Worm (Caenorhabditis elegans): Measurements from ENCODE around the gene ttr-17.

The ttr-17 gene

DNA sequence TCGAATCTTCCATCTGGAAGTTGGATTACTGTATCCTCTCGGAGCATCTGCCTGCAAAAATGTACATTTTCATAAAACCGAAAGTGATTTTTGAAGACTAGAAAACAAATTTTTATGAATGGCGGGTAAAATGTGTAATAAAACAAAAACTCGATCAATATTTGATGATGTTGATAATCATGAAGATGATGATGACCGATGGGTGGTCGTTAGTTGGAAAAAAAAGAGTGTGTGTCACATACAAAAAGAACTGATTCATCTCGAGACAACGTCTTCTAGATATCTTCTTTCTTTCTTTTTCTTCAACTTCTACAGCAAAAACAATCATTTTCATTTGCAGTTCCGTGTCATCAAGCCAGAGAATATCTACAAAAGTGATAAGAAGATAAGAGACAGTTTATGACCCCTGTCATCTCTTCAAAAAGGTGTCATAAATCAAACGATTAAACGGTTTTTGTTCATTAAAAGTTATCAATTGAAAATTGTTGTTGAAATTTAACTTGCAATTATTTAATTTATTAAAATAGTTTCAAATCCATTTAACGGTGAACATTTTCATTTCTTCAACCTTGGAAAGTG is 25.8 kb upstream of the ttr-17 start, which contains the start of gene bcc-1:
Gene bcc-1 (minus strand): TSS at position 51 of the 579 bp plus-strand sequence.
- peak; percentile 32 for TF ChIP-seq snu-23 (GFP tag; optimal IDR thresholded peaks at IDR 0.05)
- TF ChIP-seq nhr-20 (tag; optimal IDR thresholded peaks at IDR 0.05) = peak; percentile 51
- no peak for TF ChIP-seq unc-98 (GFP tag; IDR thresholded peaks at IDR 0.05)
- no peak for TF ChIP-seq nhr-19 (GFP tag; conservative IDR thresholded peaks at IDR 0.05)
- peak in 1 of 2 experiments; percentile 34 for TF ChIP-seq lin-35 (GFP tag; optimal IDR thresholded peaks at IDR 0.05)
- TF ChIP-seq nhr-90 (tag; optimal IDR thresholded peaks at IDR 0.05; ENCODE audit: poor library complexity) = peak; percentile 12
- no peak for TF ChIP-seq unc-86 (tag; optimal IDR thresholded peaks at IDR 0.05)
- TF ChIP-seq nhr-71 (tag; optimal IDR thresholded peaks at IDR 0.05) = peak; percentile 31
- TF ChIP-seq nhr-11 (tag; optimal IDR thresholded peaks at IDR 0.05) = no peak
- TF ChIP-seq blmp-1 (tag; optimal IDR thresholded peaks at IDR 0.05) = peak; percentile 54
- TF ChIP-seq lsy-2 (tag; optimal IDR thresholded peaks at IDR 0.05) = peak in 1 of 2 experiments; percentile 37
- peak in 5 of 6 experiments; percentile 31 to 95 (median 81) for TF ChIP-seq elt-3 (tag; optimal IDR thresholded peaks at IDR 0.05)
- no peak for TF ChIP-seq F16B12.6 (tag; optimal IDR thresholded peaks at IDR 0.05)
- no peak for TF ChIP-seq elt-2 (tag; optimal IDR thresholded peaks at IDR 0.05)
- no peak for TF ChIP-seq hlh-4 (tag; optimal IDR thresholded peaks at IDR 0.05)

ce11 chrIV:11089527-11089926 is 22.7 kb upstream of the ttr-17 start, which contains the start of gene M7.7:
Gene M7.7 (plus strand): TSS chrIV:11089827.
- TF ChIP-seq C16A3.4 (tag; optimal IDR thresholded peaks at IDR 0.05) (no peak), efl-1 (optimal IDR thresholded peaks at IDR 0.05) (no peak), efl-1 (GFP tag; optimal IDR thresholded peaks at IDR 0.05 in 1 of 2) (no peak), dsc-1 (tag; optimal IDR thresholded peaks at IDR 0.05) (no peak), unc-130 (tag; optimal IDR thresholded peaks at IDR 0.05) (no peak), nhr-12 (tag; optimal IDR thresholded peaks at IDR 0.05) (no peak), lin-13 (GFP tag; optimal IDR thresholded peaks at IDR 0.05) (no peak), zip-4 (GFP tag; optimal IDR thresholded peaks at IDR 0.05) (no peak), ceh-82 (tag; optimal IDR thresholded peaks at IDR 0.05) (no peak), sup-37 (GFP tag; optimal IDR thresholded peaks at IDR 0.05) (no peak), pax-3 (tag; optimal IDR thresholded peaks at IDR 0.05) (no peak), nhr-20 (tag; optimal IDR thresholded peaks at IDR 0.05) (no peak), nhr-237 (tag; optimal IDR thresholded peaks at IDR 0.05) (no peak), nhr-47 (tag; optimal IDR thresholded peaks at IDR 0.05) (no peak)

- no peak for TF ChIP-seq nhr-77 (tag; optimal IDR thresholded peaks at IDR 0.05)
- TF ChIP-seq unc-30 (tag; optimal IDR thresholded peaks at IDR 0.05) = no peak
- no peak for TF ChIP-seq ztf-11 (tag; optimal IDR thresholded peaks at IDR 0.05)
- TF ChIP-seq swsn-7 (tag; optimal IDR thresholded peaks at IDR 0.05) = no peak
- TF ChIP-seq lsy-2 (tag; optimal IDR thresholded peaks at IDR 0.05) = peak; percentile 40 to 69
- TF ChIP-seq skn-1 (tag; optimal IDR thresholded peaks at IDR 0.05) = no peak
- TF ChIP-seq mep-1 (tag; optimal IDR thresholded peaks at IDR 0.05) = no peak
- no peak for TF ChIP-seq mdl-1 (tag; optimal IDR thresholded peaks at IDR 0.05)
- no peak for TF ChIP-seq lin-15B (tag; optimal IDR thresholded peaks at IDR 0.05)
- no peak for TF ChIP-seq hlh-4 (tag; optimal IDR thresholded peaks at IDR 0.05)
- TF ChIP-seq dpl-1 (GFP tag; optimal IDR thresholded peaks at IDR 0.05) = peak in 1 of 3 experiments; percentile 2
These were observed 16.8 kb upstream of the ttr-17 start, which contains the start of gene klc-1 for ce11 chrIV:11083609-11084008. Gene klc-1 (plus strand): TSS chrIV:11083735.

- TF ChIP-seq ceh-82 (tag; optimal IDR thresholded peaks at IDR 0.05) (peak; percentile 80 to 92 (median 90)), lin-13 (GFP tag; optimal IDR thresholded peaks at IDR 0.05) (peak; percentile 93), nhr-28 (tag; optimal IDR thresholded peaks at IDR 0.05) (no peak), lin-14 (GFP tag; optimal IDR thresholded peaks at IDR 0.05) (peak; percentile 98), isw-1 (GFP tag; IDR thresholded peaks at IDR 0.05) (peak; percentile 84), fkh-8 (tag; optimal IDR thresholded peaks at IDR 0.05) (peak; percentile 97), lin-15B (tag; optimal IDR thresholded peaks at IDR 0.05) (no peak), hpl-2 (GFP tag; optimal IDR thresholded peaks at IDR 0.05) (peak; percentile 54), grh-1 (GFP tag; IDR thresholded peaks at IDR 0.05) (peak; percentile 76), egl-27 (tag; optimal IDR thresholded peaks at IDR 0.05) (peak; percentile 32 to 66), pqm-1 (tag; optimal IDR thresholded peaks at IDR 0.05) (no peak), sptf-1 (tag; optimal IDR thresholded peaks at IDR 0.05) (no peak), C34B4.2 (tag; optimal IDR thresholded peaks at IDR 0.05) (peak; percentile 45), fkh-4 (tag; optimal IDR thresholded peaks at IDR 0.05; ENCODE audit: borderline replicate concordance) (peak; percentile 57), ztf-4 (tag; optimal IDR thresholded peaks at IDR 0.05) (peak; percentile 95)
These were observed 16.0 kb upstream of the ttr-17 start for ce11 chrIV:11082789-11083235.

Data from whole organism, L1 larva.